Worm (Caenorhabditis elegans) whole organism, late embryonic: ENCODE data around the gene alh-8.

Experiments used
- C08G9.2 ChIP-seq: sonication (generic microtip); optimal IDR thresholded peaks from 2 replicates; lab custom pipeline; 2016; ENCODE audit warnings: mild to moderate bottlenecking, missing genetic modification characterization, moderate library complexity, missing compliant biosample characterization
- T23F11.4 ChIP-seq: fragments of 200-800 bp; sonication (Bioruptor generic); optimal IDR thresholded peaks from 2 replicates; lab custom pipeline; 2018; ENCODE audit warnings: mild to moderate bottlenecking, missing genetic modification characterization, missing compliant biosample characterization
- ama-1 ChIP-seq: fragments of 150-350 bp; optimal IDR thresholded peaks from 2 replicates; lab custom pipeline; 2014
- ceh-19 ChIP-seq: fragments of 200-800 bp; sonication (Bioruptor generic); optimal IDR thresholded peaks from 2 replicates; lab custom pipeline; 2018; ENCODE audit warnings: mild to moderate bottlenecking, missing genetic modification characterization, missing compliant biosample characterization
- ceh-2 ChIP-seq: sonication (generic microtip); optimal IDR thresholded peaks from 2 replicates; lab custom pipeline; 2016; ENCODE audit warnings: missing genotype, missing genetic modification characterization, missing compliant biosample characterization
- ceh-22 ChIP-seq: sonication (generic microtip); optimal IDR thresholded peaks from 2 replicates; lab custom pipeline; 2017; ENCODE audit warnings: missing biosample characterization, missing genetic modification characterization
- ceh-24 ChIP-seq: sonication (generic microtip); optimal IDR thresholded peaks from 2 replicates; lab custom pipeline; 2016; ENCODE audit warnings: mild to moderate bottlenecking, missing genetic modification characterization, missing compliant biosample characterization
- ceh-30 ChIP-seq: fragments of 150-350 bp; optimal IDR thresholded peaks from 2 replicates; lab custom pipeline; 2014; ENCODE audit warnings: missing biosample characterization, missing genetic modification characterization
- ceh-34 ChIP-seq: sonication (generic microtip); optimal IDR thresholded peaks from 2 replicates; lab custom pipeline; 2016; ENCODE audit warnings: mild to moderate bottlenecking, missing genetic modification characterization, missing compliant biosample characterization
- ceh-48 ChIP-seq: sonication (generic microtip); optimal IDR thresholded peaks from 2 replicates; lab custom pipeline; 2016; ENCODE audit warnings: missing genetic modification characterization, inconsistent platforms, missing compliant biosample characterization
- ceh-9 ChIP-seq: sonication (generic microtip); optimal IDR thresholded peaks from 2 replicates; lab custom pipeline; 2016; ENCODE audit warnings: mild to moderate bottlenecking, missing genetic modification characterization, inconsistent platforms, missing compliant biosample characterization
- dve-1 ChIP-seq: sonication (generic microtip); optimal IDR thresholded peaks from 2 replicates; lab custom pipeline; 2017; ENCODE audit warnings: antibody characterized with exemption, mild to moderate bottlenecking, missing genetic modification characterization, missing compliant biosample characterization
- elt-2 ChIP-seq: sonication (generic microtip); optimal IDR thresholded peaks from 2 replicates; lab custom pipeline; 2016; ENCODE audit warnings: missing genetic modification reagents, missing genetic modification characterization, missing compliant biosample characterization
- ets-4 ChIP-seq: sonication (generic microtip); optimal IDR thresholded peaks from 2 replicates; lab custom pipeline; 2016; ENCODE audit warnings: missing genetic modification characterization, missing compliant biosample characterization
- eyg-1 ChIP-seq: sonication (generic microtip); optimal IDR thresholded peaks from 2 replicates; lab custom pipeline; 2016; ENCODE audit warnings: missing genotype, missing genetic modification characterization, missing compliant biosample characterization
- fkh-10 ChIP-seq: fragments of 150-350 bp; optimal IDR thresholded peaks from 2 replicates; lab custom pipeline; 2014; ENCODE audit warnings: missing biosample characterization, missing genetic modification reagents, missing genetic modification characterization
- gmeb-2 ChIP-seq: sonication (generic microtip); optimal IDR thresholded peaks from 2 replicates; lab custom pipeline; 2016; ENCODE audit warnings: missing genetic modification characterization, inconsistent platforms, missing compliant biosample characterization
- hlh-13 ChIP-seq: fragments of 200-800 bp; sonication (Bioruptor generic); optimal IDR thresholded peaks from 2 replicates; lab custom pipeline; 2018; ENCODE audit warnings: mild to moderate bottlenecking, missing genetic modification characterization, missing compliant biosample characterization
- hlh-15 ChIP-seq: sonication (generic microtip); optimal IDR thresholded peaks from 2 replicates; lab custom pipeline; 2016; ENCODE audit warnings: missing genetic modification characterization, missing compliant biosample characterization
- hlh-8 ChIP-seq: sonication (generic microtip); optimal IDR thresholded peaks from 2 replicates; lab custom pipeline; 2016; ENCODE audit warnings: missing genotype, missing genetic modification characterization, missing compliant biosample characterization
- lim-6 ChIP-seq: sonication (generic microtip); optimal IDR thresholded peaks from 2 replicates; lab custom pipeline; 2016; ENCODE audit warnings: missing genetic modification characterization, missing compliant biosample characterization
- madf-2 ChIP-seq: sonication (generic microtip); optimal IDR thresholded peaks from 2 replicates; lab custom pipeline; 2017; ENCODE audit warnings: missing genetic modification characterization, missing compliant biosample characterization
- mec-3 ChIP-seq: sonication (generic microtip); optimal IDR thresholded peaks from 2 replicates; lab custom pipeline; 2016; ENCODE audit warnings: borderline replicate concordance, missing genetic modification characterization, missing compliant biosample characterization
- nhr-11 ChIP-seq: fragments of 150-350 bp; optimal IDR thresholded peaks from 2 replicates; lab custom pipeline; 2014; ENCODE audit warnings: missing biosample characterization, missing genetic modification characterization
- nhr-232 ChIP-seq: sonication (generic microtip); optimal IDR thresholded peaks from 2 replicates; lab custom pipeline; 2016; ENCODE audit warnings: missing genetic modification characterization, missing compliant biosample characterization
- npax-4 ChIP-seq: sonication (generic microtip); optimal IDR thresholded peaks from 2 replicates; lab custom pipeline; 2016; ENCODE audit warnings: missing genetic modification characterization, missing compliant biosample characterization
- pag-3 ChIP-seq: sonication (generic microtip); optimal IDR thresholded peaks from 2 replicates; lab custom pipeline; 2016; ENCODE audit warnings: missing compliant biosample characterization, missing genetic modification characterization, borderline replicate concordance
- pros-1 ChIP-seq: fragments of 150-350 bp; optimal IDR thresholded peaks from 2 replicates; lab custom pipeline; 2014; ENCODE audit warnings: missing biosample characterization, missing genetic modification reagents, missing genetic modification characterization
- sox-2 ChIP-seq: fragments of 200-800 bp; sonication (Bioruptor generic); IDR thresholded peaks from 2 replicates; pipeline ENCODE4 v1.3.6; 2022; ENCODE audit warnings: missing genetic modification reagents, missing genetic modification characterization, missing compliant biosample characterization
- sox-4 ChIP-seq: sonication (generic microtip); optimal IDR thresholded peaks from 2 replicates; lab custom pipeline; 2017; ENCODE audit warnings: mild to moderate bottlenecking, missing genetic modification characterization, inconsistent platforms, missing compliant biosample characterization
- syd-9 ChIP-seq: sonication (generic microtip); optimal IDR thresholded peaks from 2 replicates; lab custom pipeline; 2016; ENCODE audit warnings: mild to moderate bottlenecking, missing genetic modification characterization, moderate library complexity, missing compliant biosample characterization
- tbx-2 ChIP-seq: sonication (generic microtip); optimal IDR thresholded peaks from 2 replicates; lab custom pipeline; 2016; ENCODE audit warnings: missing genetic modification characterization, missing compliant biosample characterization
- ttx-3 ChIP-seq: sonication (generic microtip); optimal IDR thresholded peaks from 2 replicates; lab custom pipeline; 2016; ENCODE audit warnings: missing genetic modification reagents, missing genetic modification characterization, missing compliant biosample characterization
- unc-55 ChIP-seq: sonication (generic microtip); optimal IDR thresholded peaks from 2 replicates; lab custom pipeline; 2017; ENCODE audit warnings: missing biosample characterization, missing genetic modification reagents, missing genetic modification characterization
- unc-86 ChIP-seq: sonication (generic microtip); optimal IDR thresholded peaks from 2 replicates; lab custom pipeline; 2016; ENCODE audit warnings: missing genetic modification characterization, missing compliant biosample characterization
- zip-5 ChIP-seq: sonication (generic microtip); optimal IDR thresholded peaks from 2 replicates; lab custom pipeline; 2016; ENCODE audit warnings: missing genetic modification characterization, missing compliant biosample characterization
- ztf-16 ChIP-seq: sonication (generic microtip); optimal IDR thresholded peaks from 2 replicates; lab custom pipeline; 2017; ENCODE audit warnings: missing genetic modification characterization, missing compliant biosample characterization

Gene alh-8

DNA sequence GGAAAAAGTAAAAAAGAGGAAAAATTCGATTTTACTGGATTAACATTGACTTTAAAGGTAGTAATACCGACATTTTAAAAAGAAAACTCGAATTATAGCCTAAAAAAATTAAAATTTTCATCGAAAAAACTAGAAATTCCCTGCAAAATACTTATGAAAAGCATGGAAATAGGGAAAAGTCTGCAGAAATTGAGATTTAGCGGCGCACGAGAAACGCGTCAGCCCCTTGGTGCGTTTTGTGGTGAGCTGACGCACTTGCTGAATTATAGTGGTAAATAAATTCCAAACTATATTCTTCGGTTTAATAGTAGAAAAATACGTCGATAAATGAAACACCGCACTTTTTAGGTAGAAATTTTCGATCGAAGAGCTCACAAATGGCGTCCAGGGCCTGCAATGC lies 34.4 kb upstream of the alh-8 start (continued):
- no peak for TF ChIP-seq pag-3
- TF ChIP-seq, all 69 proteins: peak for 11

DNA sequence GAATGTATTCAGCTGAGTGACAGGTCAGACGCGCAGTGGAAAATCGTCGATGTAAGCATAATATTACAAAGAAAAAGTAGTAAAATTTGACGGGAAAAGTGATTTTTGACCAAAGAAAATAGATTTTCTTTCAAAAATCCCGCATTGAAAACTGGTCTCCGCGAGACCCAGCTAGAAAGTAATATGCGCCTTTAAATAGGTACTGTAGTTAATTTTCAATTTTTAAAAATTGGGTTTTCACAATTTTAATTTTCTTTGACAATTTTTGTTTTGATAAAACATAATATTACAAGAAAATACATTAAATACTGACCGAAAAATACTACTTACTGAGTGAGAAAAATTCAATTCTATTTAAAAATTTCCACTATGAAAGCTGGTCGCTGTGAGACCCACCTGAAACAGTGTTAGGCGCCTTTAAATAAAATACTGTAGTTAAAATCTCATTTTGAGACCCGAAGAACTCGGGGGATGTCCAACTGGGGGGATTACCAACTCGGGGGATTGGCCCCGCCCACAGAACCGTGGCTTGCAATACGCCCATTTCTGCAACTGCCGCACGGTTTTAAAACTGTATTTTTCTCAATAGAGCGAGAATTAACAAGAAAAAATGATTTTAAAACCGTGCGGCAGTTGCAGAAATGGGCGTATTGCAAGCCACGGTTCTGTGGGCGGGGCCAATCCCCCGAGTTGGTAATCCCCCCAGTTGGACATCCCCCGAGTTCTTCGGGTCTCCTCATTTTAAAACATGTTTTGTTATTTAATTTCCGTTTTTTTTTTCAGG lies 33.5 kb upstream of the alh-8 start, which contains the start of gene tars-1:
tars-1 (minus strand) TSS at position 497 of the 784 bp plus-strand sequence.
- peak; percentile 20 for TF ChIP-seq unc-55 (GFP tag; lab: Kevin White, UChicago)
- TF ChIP-seq, all 69 proteins: peak for 1; not testable (repeated sequence) for 68

DNA sequence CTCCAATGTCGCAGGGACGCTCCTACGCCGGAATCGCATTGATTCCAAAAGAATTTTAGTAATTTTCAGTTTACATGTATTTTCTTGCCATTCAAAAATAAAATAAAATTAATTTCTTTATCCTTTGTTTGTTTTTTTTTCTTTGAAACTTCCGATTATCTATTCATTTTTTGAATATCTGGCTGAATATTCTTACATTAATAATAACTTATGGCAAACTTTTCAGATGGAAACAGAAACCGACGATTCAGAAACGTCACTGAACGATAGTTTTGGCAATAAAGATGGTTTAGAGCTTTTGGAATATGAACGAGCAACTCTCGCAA lies 32.9 kb upstream of the alh-8 start, which contains the start of gene xpf-1:
xpf-1 (plus strand) TSS at position 227 of the 326 bp plus-strand sequence.
- TF ChIP-seq nhr-11 (tag; lab: Kevin White, UChicago) (no peak), sox-2 (GFP tag; lab: Robert Waterston, UW) (no peak), npax-4 (no peak), C08G9.2 (tag; lab: Kevin White, UChicago) (no peak), ttx-3 (tag; lab: Kevin White, UChicago) (no peak), nhr-232 (no peak), tbx-2 (tag; lab: Kevin White, UChicago) (no peak), syd-9 (no peak), ceh-48 (tag; lab: Kevin White, UChicago) (no peak), pag-3 (no peak), hlh-15 (no peak), madf-2 (no peak), fkh-10 (no peak), ets-4 (tag; lab: Kevin White, UChicago) (no peak), pros-1 (no peak), ceh-9 (tag; lab: Kevin White, UChicago) (no peak)

DNA sequence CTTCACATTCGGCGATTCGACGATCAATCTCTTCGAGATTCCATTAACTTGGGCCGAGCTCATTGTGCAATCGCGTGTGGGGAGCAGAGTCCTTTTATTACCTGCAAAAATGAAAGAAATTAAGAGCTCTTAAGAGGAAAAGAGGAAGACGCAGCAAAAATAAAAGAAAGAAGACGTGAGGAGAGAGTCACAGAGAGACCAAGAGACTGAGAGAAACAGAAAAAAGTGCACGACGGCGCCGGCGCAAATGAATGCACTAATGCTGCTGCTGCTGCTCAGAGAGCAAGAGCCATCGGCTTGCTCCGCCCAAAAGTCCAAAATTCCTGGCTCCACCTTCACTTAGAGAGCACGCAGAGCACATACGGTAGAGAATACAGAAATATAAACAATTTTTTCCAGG lies 28.7 kb upstream of the alh-8 start, which contains the start of gene inos-1:
inos-1 (minus strand) TSS at position 101 of the 400 bp plus-strand sequence.
- TF ChIP-seq T23F11.4 (GFP tag; lab: Kevin White, UChicago), result no peak
- no peak for TF ChIP-seq elt-2 (tag; lab: Kevin White, UChicago)
- no peak for TF ChIP-seq mec-3
- no peak for TF ChIP-seq dve-1 (tag; lab: Kevin White, UChicago)
- no peak for TF ChIP-seq sox-4 (tag; lab: Kevin White, UChicago)
- TF ChIP-seq ama-1 (lab: Kevin White, UChicago), result no peak
- no peak for TF ChIP-seq ceh-34 (tag; lab: Kevin White, UChicago)
- no peak for TF ChIP-seq hlh-13 (GFP tag; lab: Kevin White, UChicago)
- no peak for TF ChIP-seq unc-86
- TF ChIP-seq ztf-16 (tag; lab: Kevin White, UChicago), result no peak
- TF ChIP-seq ceh-19 (GFP tag; lab: Kevin White, UChicago), result no peak
- TF ChIP-seq ceh-24 (tag; lab: Kevin White, UChicago), result no peak
- no peak for TF ChIP-seq gmeb-2 (tag; lab: Kevin White, UChicago)
- no peak for TF ChIP-seq eyg-1 (tag; lab: Kevin White, UChicago)
- TF ChIP-seq lim-6 (tag; lab: Kevin White, UChicago), result no peak
- TF ChIP-seq, all 69 proteins: peak for 0

DNA sequence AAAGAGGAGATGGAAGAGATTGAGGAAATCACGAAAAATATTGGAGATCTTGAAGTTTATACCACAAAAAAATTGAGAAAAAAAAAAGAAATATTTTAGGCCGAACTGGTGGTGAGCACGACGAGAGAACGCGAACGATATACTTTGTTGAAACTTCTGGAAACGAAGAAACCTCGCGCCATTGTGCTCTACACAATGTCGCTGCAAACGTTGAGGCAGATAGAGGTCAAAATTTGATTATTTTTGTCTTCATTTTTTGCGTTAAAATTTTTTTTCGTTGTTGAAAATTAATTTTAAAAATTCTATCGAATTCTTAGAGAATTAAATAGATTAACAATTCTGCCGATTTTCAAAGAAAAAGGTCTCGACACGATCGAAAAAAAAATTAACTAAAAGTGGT lies 28.2 kb upstream of the alh-8 start:
- TF ChIP-seq ceh-22 (tag; lab: Kevin White, UChicago) (no peak), sox-4 (tag; lab: Kevin White, UChicago) (no peak), zip-5 (no peak), hlh-8 (tag; lab: Kevin White, UChicago) (no peak), T23F11.4 (GFP tag; lab: Kevin White, UChicago) (no peak), mec-3 (no peak), ceh-30 (tag; lab: Kevin White, UChicago) (no peak), eyg-1 (tag; lab: Kevin White, UChicago) (no peak), ceh-24 (tag; lab: Kevin White, UChicago) (no peak), ceh-48 (tag; lab: Kevin White, UChicago) (no peak), ceh-2 (tag; lab: Kevin White, UChicago) (no peak)
- TF ChIP-seq, all 69 proteins: peak for 0
